Fruit fly (Drosophila melanogaster) whole organism: ENCODE measurements around the gene Dnaaf6.

Experiments used
- CG8478 ChIP-seq: fragments of >200 bp; optimal IDR thresholded peaks from 2 replicates; lab custom pipeline; 2018; ENCODE audit warnings: inconsistent platforms
- Dll ChIP-seq: fragments of >200 bp; optimal IDR thresholded peaks from 2 replicates; lab custom pipeline; 2017
- EcR ChIP-seq, 2 experiments: fragments of >200 bp; optimal IDR thresholded peaks; 2 replicates each; lab custom pipeline; 2017; ENCODE audit warnings: missing biosample characterization in 2 of 2, missing genetic modification characterization in 2 of 2, missing genetic modification reagents in 2 of 2
- pan ChIP-seq: fragments of >200 bp; optimal IDR thresholded peaks from 2 replicates; lab custom pipeline; 2017
- psq ChIP-seq: fragments of >200 bp; optimal IDR thresholded peaks from 2 replicates; lab custom pipeline; 2017
- usp ChIP-seq: fragments of >200 bp; optimal IDR thresholded peaks from 2 replicates; lab custom pipeline; 2017; ENCODE audit warnings: missing biosample characterization, missing genetic modification characterization, mixed read lengths

Gene Dnaaf6

dm6 chr3L:14663750-14664149 is 20.8 kb upstream of the Dnaaf6 start:
- TF ChIP-seq CG8478 (lab: Kevin White, UChicago) (no peak), psq (no peak), EcR (GFP tag; optimal IDR thresholded peaks at IDR 0.05; lab: Kevin White, UChicago) (no peak), pan (lab: Kevin White, UChicago) (no peak), usp (GFP tag; lab: Kevin White, UChicago) (no peak), Dll (lab: Kevin White, UChicago) (no peak)

dm6 chr3L:14664390-14664789 is 20.2 kb upstream of the Dnaaf6 start:
- TF ChIP-seq pan (lab: Kevin White, UChicago): no peak
- no peak for TF ChIP-seq Dll (lab: Kevin White, UChicago)
- TF ChIP-seq usp (GFP tag; lab: Kevin White, UChicago): no peak
- TF ChIP-seq psq: no peak
- no peak for TF ChIP-seq CG8478 (lab: Kevin White, UChicago)
- no peak for TF ChIP-seq EcR (GFP tag; optimal IDR thresholded peaks at IDR 0.05; lab: Kevin White, UChicago)

- TF ChIP-seq Dll (lab: Kevin White, UChicago): no peak
Measured at dm6 chr3L:14665802-14666351, 18.7 kb upstream of the Dnaaf6 start.

dm6 chr3L:14668638-14669037 is 15.9 kb upstream of the Dnaaf6 start:
- TF ChIP-seq usp (GFP tag; lab: Kevin White, UChicago): no peak
- no peak for TF ChIP-seq psq
- no peak for TF ChIP-seq pan (lab: Kevin White, UChicago)
- TF ChIP-seq CG8478 (lab: Kevin White, UChicago): no peak
- TF ChIP-seq EcR (GFP tag; optimal IDR thresholded peaks at IDR 0.05; lab: Kevin White, UChicago): no peak
- TF ChIP-seq Dll (lab: Kevin White, UChicago): no peak

dm6 chr3L:14671546-14671945 is 13.0 kb upstream of the Dnaaf6 start:
- TF ChIP-seq EcR (GFP tag; optimal IDR thresholded peaks at IDR 0.05; lab: Kevin White, UChicago) (peak in 1 of 2 experiments; percentile 13), usp (GFP tag; lab: Kevin White, UChicago) (no peak)

dm6 chr3L:14672387-14673110 is 12.0 kb upstream of the Dnaaf6 start, which contains the start of the genes CG43121 and ome:
CG43121 (minus strand) TSS chr3L:14672437.
ome (plus strand) TSS chr3L:14672839.
- no peak for TF ChIP-seq EcR (GFP tag; optimal IDR thresholded peaks at IDR 0.05; lab: Kevin White, UChicago)
- no peak for TF ChIP-seq pan (lab: Kevin White, UChicago)

- TF ChIP-seq pan (lab: Kevin White, UChicago): no peak
- TF ChIP-seq EcR (GFP tag; optimal IDR thresholded peaks at IDR 0.05; lab: Kevin White, UChicago): no peak
- no peak for TF ChIP-seq psq
- TF ChIP-seq CG8478 (lab: Kevin White, UChicago): no peak
- TF ChIP-seq usp (GFP tag; lab: Kevin White, UChicago): no peak
- TF ChIP-seq Dll (lab: Kevin White, UChicago): no peak
Measured at dm6 chr3L:14673740-14674463, 10.7 kb upstream of the Dnaaf6 start.

- TF ChIP-seq CG8478 (lab: Kevin White, UChicago) (no peak), pan (lab: Kevin White, UChicago) (no peak), usp (GFP tag; lab: Kevin White, UChicago) (no peak), psq (no peak), EcR (GFP tag; optimal IDR thresholded peaks at IDR 0.05; lab: Kevin White, UChicago) (no peak), Dll (lab: Kevin White, UChicago) (no peak)
Measured at dm6 chr3L:14678097-14678679, 6.4 kb upstream of the Dnaaf6 start, which contains the start of gene CG4914. CG4914 (minus strand) TSS chr3L:14678147.

- TF ChIP-seq usp (GFP tag; lab: Kevin White, UChicago) (no peak), CG8478 (lab: Kevin White, UChicago) (no peak), Dll (lab: Kevin White, UChicago) (no peak), pan (lab: Kevin White, UChicago) (no peak), psq (no peak), EcR (GFP tag; optimal IDR thresholded peaks at IDR 0.05; lab: Kevin White, UChicago) (no peak)
Measured at dm6 chr3L:14681504-14681903, 3.1 kb upstream of the Dnaaf6 start.

- no peak for TF ChIP-seq psq
- no peak for TF ChIP-seq CG8478 (lab: Kevin White, UChicago)
- TF ChIP-seq EcR (GFP tag; optimal IDR thresholded peaks at IDR 0.05; lab: Kevin White, UChicago): no peak
- TF ChIP-seq pan (lab: Kevin White, UChicago): no peak
- TF ChIP-seq Dll (lab: Kevin White, UChicago): no peak
- no peak for TF ChIP-seq usp (GFP tag; lab: Kevin White, UChicago)
Measured at dm6 chr3L:14686251-14686650, 1.7 kb downstream of the Dnaaf6 start.

dm6 chr3L:14691047-14691446 is 6.5 kb downstream of the Dnaaf6 start, which contains the start of gene gdrd:
gdrd (plus strand) TSS chr3L:14691347.
- no peak for TF ChIP-seq psq
- TF ChIP-seq pan (lab: Kevin White, UChicago): no peak
- TF ChIP-seq CG8478 (lab: Kevin White, UChicago): no peak
- TF ChIP-seq EcR (GFP tag; optimal IDR thresholded peaks at IDR 0.05; lab: Kevin White, UChicago): no peak
- TF ChIP-seq Dll (lab: Kevin White, UChicago): no peak
- no peak for TF ChIP-seq usp (GFP tag; lab: Kevin White, UChicago)
